Worm (Caenorhabditis elegans) whole organism, mixed stage, embryonic: ENCODE data around the gene gst-28.

ENCODE experiments used
- M03D4.4 ChIP-seq: sonication (generic microtip); optimal IDR thresholded peaks from 2 replicates; lab custom pipeline; 2017; ENCODE audit warnings: mild to moderate bottlenecking, missing genetic modification characterization, missing compliant biosample characterization
- blmp-1 ChIP-seq: fragments of 150-350 bp; optimal IDR thresholded peaks from 2 replicates; lab custom pipeline; 2014; ENCODE audit warnings: missing biosample characterization, missing genetic modification characterization
- cnd-1 ChIP-seq: fragments of 200-800 bp; sonication (Bioruptor generic); optimal IDR thresholded peaks from 2 replicates; lab custom pipeline; 2018; ENCODE audit warnings: mild to moderate bottlenecking, missing genetic modification characterization, missing compliant biosample characterization
- elt-1 ChIP-seq: sonication (generic microtip); optimal IDR thresholded peaks from 2 replicates; lab custom pipeline; 2017; ENCODE audit warnings: missing genetic modification characterization, mild to moderate bottlenecking, missing compliant biosample characterization, antibody characterized with exemption, moderate library complexity, borderline replicate concordance; ENCODE audit not compliant: insufficient read depth
- lsy-2 ChIP-seq: fragments of 150-350 bp; optimal IDR thresholded peaks from 2 replicates; lab custom pipeline; 2014; ENCODE audit warnings: missing biosample characterization, missing genetic modification characterization
- nhr-12 ChIP-seq: fragments of 150-350 bp; optimal IDR thresholded peaks from 2 replicates; lab custom pipeline; 2014; ENCODE audit warnings: missing biosample characterization, missing genetic modification characterization
- nhr-28 ChIP-seq: fragments of 150-350 bp; optimal IDR thresholded peaks from 2 replicates; lab custom pipeline; 2014; ENCODE audit warnings: missing biosample characterization, missing genetic modification characterization
- nhr-76 ChIP-seq: sonication (generic microtip); optimal IDR thresholded peaks from 2 replicates; lab custom pipeline; 2017; ENCODE audit warnings: missing biosample characterization, missing genetic modification characterization
- pha-4 ChIP-seq: fragments of 150-350 bp; optimal IDR thresholded peaks from 2 replicates; lab custom pipeline; 2018; ENCODE audit warnings: missing biosample characterization, missing genetic modification reagents, missing genetic modification characterization
- zip-8 ChIP-seq: fragments of 150-350 bp; optimal IDR thresholded peaks from 2 replicates; lab custom pipeline; 2014; ENCODE audit warnings: missing biosample characterization, missing genetic modification characterization

ce11 chrII:15169811-15170282, 2.5 kb upstream of the gst-28 start, which contains the start of gene gst-29:
- TF ChIP-seq blmp-1, result no peak
- no peak for TF ChIP-seq cnd-1
- no peak for TF ChIP-seq nhr-28 (tag; lab: Kevin White, UChicago)
- no peak for TF ChIP-seq lsy-2 (tag; lab: Kevin White, UChicago)
- TF ChIP-seq elt-1 (tag; lab: Kevin White, UChicago), result no peak
- no peak for TF ChIP-seq zip-8 (tag; lab: Kevin White, UChicago)
- no peak for TF ChIP-seq pha-4
- TF ChIP-seq nhr-76, result no peak
- TF ChIP-seq M03D4.4 (tag; lab: Kevin White, UChicago), result no peak
- no peak for TF ChIP-seq nhr-12 (tag; lab: Kevin White, UChicago)
